Fruit fly (Drosophila melanogaster) S2 (cell line): Measurements from ENCODE around the gene Crag.

Experiments used
- CG8478 ChIP-seq: fragments of >200 bp; optimal IDR thresholded peaks from 2 replicates; lab custom pipeline; 2018
- CTCF ChIP-seq, 2 experiments: fragments of >200 bp; optimal IDR thresholded peaks; 2 replicates each; lab custom pipeline; 2018

dm6 chrX:8640636-8641216 lies 48.9 kb downstream of the Crag start:
- no peak for TF ChIP-seq CG8478 (lab: Kevin White, UChicago)
- no peak for TF ChIP-seq CTCF (optimal IDR thresholded peaks at IDR 0.05; lab: Kevin White, UChicago)
